Worm (Caenorhabditis elegans) whole organism, L4 larva: ENCODE data around the gene C49H3.16.

ENCODE experiments used
- D1046.2 ChIP-seq: fragments of 200-800 bp; sonication (Bioruptor generic); IDR thresholded peaks from 2 replicates; pipeline ENCODE4 v1.3.6; 2022; ENCODE audit warnings: missing genetic modification characterization, missing compliant biosample characterization
- F44E2.7 ChIP-seq: fragments of 200-800 bp; sonication (Bioruptor generic); IDR thresholded peaks from 2 replicates; pipeline ENCODE4 v2.1.2; 2022; ENCODE audit warnings: missing genetic modification characterization, missing compliant biosample characterization
- R02D3.7 ChIP-seq: fragments of 150-350 bp; sonication (generic microtip); optimal IDR thresholded peaks from 3 replicates; lab custom pipeline; 2014; ENCODE audit warnings: missing biosample characterization, missing genetic modification characterization
- T20F7.1 ChIP-seq: fragments of 200-800 bp; sonication (Bioruptor generic); optimal IDR thresholded peaks from 2 replicates; lab custom pipeline; 2018; ENCODE audit warnings: mild to moderate bottlenecking, missing genetic modification characterization, missing compliant biosample characterization
- aha-1 ChIP-seq: fragments of 150-350 bp; peaks from one replicate; lab custom pipeline; 2014; ENCODE audit warnings: missing biosample characterization, missing genetic modification characterization
- ceh-28 ChIP-seq: fragments of 150-350 bp; optimal IDR thresholded peaks from 2 replicates; lab custom pipeline; 2014; ENCODE audit warnings: missing biosample characterization, missing genetic modification reagents, missing genetic modification characterization
- ceh-82 ChIP-seq: sonication (generic microtip); optimal IDR thresholded peaks from 2 replicates; lab custom pipeline; 2017; ENCODE audit warnings: missing biosample characterization, missing genetic modification characterization
- ctbp-1 ChIP-seq: fragments of 200-800 bp; sonication (Bioruptor generic); IDR thresholded peaks from 2 replicates; pipeline ENCODE4 v1.3.6; 2022; ENCODE audit warnings: missing genetic modification reagents, missing genetic modification characterization, missing compliant biosample characterization
- daf-16 ChIP-seq, 3 experiments: sonication (generic microtip); optimal IDR thresholded peaks; 2 replicates each; lab custom pipeline; 2016 to 2017; ENCODE audit warnings: missing genetic modification characterization in 3 of 3, missing genetic modification reagents in 3 of 3, mild to moderate bottlenecking in 2 of 3, missing compliant biosample characterization in 2 of 3, missing biosample characterization in 1 of 3, moderate library complexity in 1 of 3
- daf-19 ChIP-seq: fragments of 200-800 bp; sonication (Bioruptor generic); conservative IDR thresholded peaks from 2 replicates; pipeline ENCODE4 v1.3.6; 2022; ENCODE audit warnings: missing genetic modification characterization, missing compliant biosample characterization
- dpl-1 ChIP-seq: fragments of 150-350 bp; optimal IDR thresholded peaks from 2 replicates; lab custom pipeline; 2014; ENCODE audit warnings: missing biosample characterization, missing genetic modification reagents, missing genetic modification characterization
- dve-1 ChIP-seq: sonication (generic microtip); optimal IDR thresholded peaks from 2 replicates; lab custom pipeline; 2017; ENCODE audit warnings: antibody characterized with exemption, mild to moderate bottlenecking, missing genetic modification characterization, missing compliant biosample characterization; ENCODE audit not compliant: insufficient read depth
- egl-43 ChIP-seq: fragments of 200-800 bp; sonication (Bioruptor generic); IDR thresholded peaks from 2 replicates; pipeline ENCODE4 v1.3.6; 2022; ENCODE audit warnings: missing genetic modification reagents, missing genetic modification characterization, missing compliant biosample characterization
- lim-7 ChIP-seq: fragments of 200-800 bp; sonication (Bioruptor generic); IDR thresholded peaks from 2 replicates; pipeline ENCODE4 v1.3.6; 2022; ENCODE audit warnings: missing genetic modification characterization, missing compliant biosample characterization
- lin-13 ChIP-seq: fragments of 150-350 bp; optimal IDR thresholded peaks from 2 replicates; lab custom pipeline; 2014; ENCODE audit warnings: missing biosample characterization, missing genetic modification reagents, missing genetic modification characterization
- lsy-2 ChIP-seq, 2 experiments: fragments of 150-350 bp in 1 of 2; sonication (generic microtip) in 1 of 2; optimal IDR thresholded peaks; 2 replicates each; lab custom pipeline; 2014 to 2017; ENCODE audit warnings: missing biosample characterization in 2 of 2, missing genetic modification characterization in 2 of 2
- mes-2 ChIP-seq: sonication (generic microtip); optimal IDR thresholded peaks from 2 replicates; lab custom pipeline; 2016; ENCODE audit warnings: missing genotype, mild to moderate bottlenecking, missing genetic modification characterization, missing compliant biosample characterization; ENCODE audit not compliant: poor library complexity, severe bottlenecking
- mxl-2 ChIP-seq: fragments of 200-800 bp; sonication (Bioruptor generic); conservative IDR thresholded peaks from 2 replicates; pipeline ENCODE4 v1.3.6; 2022; ENCODE audit warnings: missing genetic modification reagents, missing genetic modification characterization, missing compliant biosample characterization
- nhr-11 ChIP-seq: fragments of 150-350 bp; optimal IDR thresholded peaks from 2 replicates; lab custom pipeline; 2014; ENCODE audit warnings: missing biosample characterization, missing genetic modification characterization
- nhr-111 ChIP-seq: fragments of 200-800 bp; sonication (Bioruptor generic); optimal IDR thresholded peaks from 2 replicates; lab custom pipeline; 2018; ENCODE audit warnings: mild to moderate bottlenecking, missing genetic modification characterization, missing compliant biosample characterization
- nhr-237 ChIP-seq: sonication (generic microtip); optimal IDR thresholded peaks from 2 replicates; lab custom pipeline; 2017; ENCODE audit warnings: missing biosample characterization, missing genetic modification characterization
- nhr-28 ChIP-seq: fragments of 150-350 bp; optimal IDR thresholded peaks from 2 replicates; lab custom pipeline; 2014; ENCODE audit warnings: missing biosample characterization, missing genetic modification characterization
- nhr-76 ChIP-seq: fragments of 150-350 bp; optimal IDR thresholded peaks from 2 replicates; lab custom pipeline; 2014; ENCODE audit warnings: missing biosample characterization, missing genetic modification characterization
- nhr-77 ChIP-seq: fragments of 150-350 bp; optimal IDR thresholded peaks from 2 replicates; lab custom pipeline; 2014; ENCODE audit warnings: missing biosample characterization, missing genetic modification characterization
- php-3 ChIP-seq: fragments of 200-800 bp; sonication (Bioruptor generic); IDR thresholded peaks from 2 replicates; pipeline ENCODE4 v1.3.6; 2022; ENCODE audit warnings: missing genetic modification reagents, missing genetic modification characterization, missing compliant biosample characterization
- pqm-1 ChIP-seq: sonication (generic microtip); optimal IDR thresholded peaks from 2 replicates; lab custom pipeline; 2017; ENCODE audit warnings: missing biosample characterization, missing genetic modification characterization
- rbr-2 ChIP-seq: sonication (generic microtip); optimal IDR thresholded peaks from 2 replicates; lab custom pipeline; 2016; ENCODE audit warnings: missing genotype, missing genetic modification characterization, missing compliant biosample characterization
- sdz-12 ChIP-seq: fragments of 200-800 bp; sonication (Bioruptor generic); optimal IDR thresholded peaks from 2 replicates; lab custom pipeline; 2018; ENCODE audit warnings: mild to moderate bottlenecking, missing genetic modification characterization, missing compliant biosample characterization
- spr-1 ChIP-seq: sonication (generic microtip); optimal IDR thresholded peaks from 2 replicates; lab custom pipeline; 2016; ENCODE audit warnings: mild to moderate bottlenecking, missing genetic modification characterization, missing compliant biosample characterization
- spr-3 ChIP-seq: fragments of 200-800 bp; sonication (Bioruptor generic); optimal IDR thresholded peaks from 2 replicates; lab custom pipeline; 2018; ENCODE audit warnings: mild to moderate bottlenecking, missing genetic modification characterization, missing compliant biosample characterization
- tag-97 ChIP-seq: fragments of 200-800 bp; sonication (Bioruptor generic); IDR thresholded peaks from 2 replicates; pipeline ENCODE4 v1.3.6; 2022; ENCODE audit warnings: missing genetic modification characterization, missing compliant biosample characterization
- unc-39 ChIP-seq: sonication (generic microtip); optimal IDR thresholded peaks from 2 replicates; lab custom pipeline; 2017; ENCODE audit warnings: missing biosample characterization, missing genetic modification characterization
- unc-62 ChIP-seq, 3 experiments: fragments of 150-350 bp in 1 of 3; sonication (generic microtip); optimal IDR thresholded peaks in 2 of 3; peaks in 1 of 3; 1 replicate in 1 of 3; 2 replicates in 2 of 3; lab custom pipeline; 2014 to 2017; ENCODE audit warnings: missing biosample characterization in 3 of 3, missing genetic modification characterization in 3 of 3, missing genetic modification reagents in 3 of 3, missing genotype in 1 of 3
- ztf-11 ChIP-seq: fragments of 150-350 bp; optimal IDR thresholded peaks from 2 replicates; lab custom pipeline; 2014; ENCODE audit warnings: missing biosample characterization, missing genetic modification characterization

Gene C49H3.16

ce11 chrIV:7920126-7920525 is at the start of gene C49H3.16:
C49H3.16 (plus strand) TSS chrIV:7920426.
- TF ChIP-seq nhr-76 (tag; lab: Kevin White, UChicago) (no peak), unc-62 (GFP tag; optimal IDR thresholded peaks at IDR 0.05 in 1 of 2; lab: Kevin White, UChicago) (peak in 1 of 2 experiments; percentile 63), unc-62 (tag; optimal IDR thresholded peaks at IDR 0.05; lab: Kevin White, UChicago) (no peak), rbr-2 (tag; lab: Kevin White, UChicago) (no peak)

- TF ChIP-seq dpl-1 (GFP tag; lab: Kevin White, UChicago) (no peak), lsy-2 (tag; optimal IDR thresholded peaks at IDR 0.05; lab: Kevin White, UChicago) (no peak), ztf-11 (tag; lab: Kevin White, UChicago) (no peak), nhr-111 (GFP tag; lab: Kevin White, UChicago) (no peak)
These were observed 49.8 kb upstream of the C49H3.16 start, which contains the start of gene T06C10.3 for ce11 chrIV:7870451-7870850. T06C10.3 (plus strand) TSS chrIV:7870751.

ce11 chrIV:7877255-7877654 is 43.0 kb upstream of the C49H3.16 start:
- TF ChIP-seq aha-1 (tag; lab: Kevin White, UChicago) (peak; percentile 96), nhr-76 (tag; lab: Kevin White, UChicago) (no peak), unc-62 (GFP tag; optimal IDR thresholded peaks at IDR 0.05 in 1 of 2; lab: Kevin White, UChicago) (peak in 1 of 2 experiments; percentile 52), unc-62 (tag; optimal IDR thresholded peaks at IDR 0.05; lab: Kevin White, UChicago) (no peak)

- TF ChIP-seq nhr-77 (tag; lab: Kevin White, UChicago), result no peak
- no peak for TF ChIP-seq aha-1 (tag; lab: Kevin White, UChicago)
- TF ChIP-seq lim-7, result no peak
- TF ChIP-seq daf-19 (GFP tag; lab: Robert Waterston, UW), result no peak
These were observed 42.4 kb upstream of the C49H3.16 start, which contains the start of gene kin-26 for ce11 chrIV:7877781-7878180. kin-26 (minus strand) TSS chrIV:7877881.

- TF ChIP-seq mxl-2 (GFP tag; lab: Robert Waterston, UW), result no peak
- TF ChIP-seq, all 104 proteins: peak for 0
These were observed 41.2 kb upstream of the C49H3.16 start, which contains the start of gene srt-73 for ce11 chrIV:7879017-7879416. srt-73 (plus strand) TSS chrIV:7879317.

- no peak for TF ChIP-seq mes-2
- TF ChIP-seq R02D3.7 (tag; lab: Kevin White, UChicago), result no peak
- TF ChIP-seq nhr-77 (tag; lab: Kevin White, UChicago), result peak; percentile 6
- peak; percentile 14 for TF ChIP-seq nhr-28
- TF ChIP-seq pqm-1, result peak; percentile 49
- TF ChIP-seq daf-16 (GFP tag; optimal IDR thresholded peaks at IDR 0.05; lab: Kevin White, UChicago), result no peak
- peak; percentile 44 for TF ChIP-seq daf-16 (tag; optimal IDR thresholded peaks at IDR 0.05; lab: Kevin White, UChicago)
- no peak for TF ChIP-seq D1046.2 (GFP tag; lab: Robert Waterston, UW)
- TF ChIP-seq aha-1 (tag; lab: Kevin White, UChicago), result peak; percentile 18
- peak; percentile 67 for TF ChIP-seq php-3 (GFP tag; lab: Robert Waterston, UW)
- TF ChIP-seq dve-1, result peak; percentile 44
These were observed 39.1 kb upstream of the C49H3.16 start for ce11 chrIV:7881166-7881565.

ce11 chrIV:7881726-7882125 is 38.5 kb upstream of the C49H3.16 start, which contains the start of gene atic-1:
atic-1 (plus strand) TSS chrIV:7882026.
- TF ChIP-seq ctbp-1 (GFP tag; lab: Robert Waterston, UW), result no peak
- TF ChIP-seq ztf-11 (tag; lab: Kevin White, UChicago), result no peak
- no peak for TF ChIP-seq spr-1
- no peak for TF ChIP-seq ceh-28 (tag; lab: Kevin White, UChicago)
- no peak for TF ChIP-seq sdz-12
- TF ChIP-seq nhr-11 (tag; lab: Kevin White, UChicago), result no peak
- TF ChIP-seq F44E2.7, result no peak
- no peak for TF ChIP-seq tag-97
- TF ChIP-seq unc-39 (tag; lab: Kevin White, UChicago), result no peak
- no peak for TF ChIP-seq nhr-237 (tag; lab: Kevin White, UChicago)
- TF ChIP-seq egl-43 (GFP tag; lab: Robert Waterston, UW), result no peak
- no peak for TF ChIP-seq ceh-82 (tag; lab: Kevin White, UChicago)
- no peak for TF ChIP-seq lin-13 (GFP tag; lab: Kevin White, UChicago)
- TF ChIP-seq spr-3 (GFP tag; lab: Kevin White, UChicago), result no peak
- TF ChIP-seq T20F7.1, result no peak
